Fruit fly (Drosophila melanogaster) whole organism, prepupa: ENCODE results near the gene CG4497.

ENCODE experiments used
- CG10669 ChIP-seq: fragments of 200-800 bp; sonication (Bioruptor generic); optimal IDR thresholded peaks from 3 replicates; lab custom pipeline; 2018; ENCODE audit warnings: missing biosample characterization, mild to moderate bottlenecking, missing genetic modification characterization, moderate library complexity
- CG11762 ChIP-seq: fragments of 200-800 bp; sonication (Bioruptor generic); optimal IDR thresholded peaks from 3 replicates; lab custom pipeline; 2016; ENCODE audit warnings: missing biosample characterization, missing genetic modification characterization; ENCODE audit not compliant: insufficient read depth
- CG15336 ChIP-seq: fragments of 200-800 bp; sonication (Bioruptor generic); IDR thresholded peaks from 2 replicates; pipeline ENCODE4 v1.3.6; 2022; ENCODE audit warnings: missing biosample characterization, missing genetic modification characterization
- CG1621 ChIP-seq: fragments of 200-800 bp; sonication (Bioruptor generic); optimal IDR thresholded peaks from 3 replicates; lab custom pipeline; 2018; ENCODE audit warnings: missing biosample characterization, mild to moderate bottlenecking, missing genetic modification characterization
- CG16779 ChIP-seq: fragments of 200-800 bp; sonication (Bioruptor generic); optimal IDR thresholded peaks from 3 replicates; lab custom pipeline; 2017; ENCODE audit warnings: missing biosample characterization, mild to moderate bottlenecking, missing genetic modification characterization
- CG3032 ChIP-seq: fragments of 200-800 bp; optimal IDR thresholded peaks from 2 replicates; lab custom pipeline; 2019; ENCODE audit warnings: missing biosample characterization, mild to moderate bottlenecking, missing genetic modification characterization, moderate library complexity
- CG31627 ChIP-seq: fragments of 200-800 bp; sonication (Bioruptor generic); optimal IDR thresholded peaks from 3 replicates; lab custom pipeline; 2016; ENCODE audit warnings: missing biosample characterization, missing genetic modification characterization
- CG32006 ChIP-seq: fragments of 200-800 bp; sonication (Bioruptor generic); optimal IDR thresholded peaks from 3 replicates; lab custom pipeline; 2017; ENCODE audit warnings: missing biosample characterization, mild to moderate bottlenecking, missing genetic modification characterization
- CG34406 ChIP-seq: fragments of 200-800 bp; sonication (Bioruptor generic); optimal IDR thresholded peaks from 3 replicates; lab custom pipeline; 2016; ENCODE audit warnings: missing biosample characterization, missing genetic modification characterization
- CG3919 ChIP-seq: fragments of 200-800 bp; sonication (Bioruptor generic); optimal IDR thresholded peaks from 3 replicates; lab custom pipeline; 2016; ENCODE audit warnings: missing biosample characterization, missing genetic modification characterization
- CG4318 ChIP-seq: fragments of 200-800 bp; sonication (Bioruptor generic); optimal IDR thresholded peaks from 3 replicates; lab custom pipeline; 2017; ENCODE audit warnings: missing biosample characterization, mild to moderate bottlenecking, missing genetic modification characterization
- CG6163 ChIP-seq: fragments of 200-800 bp; sonication (Bioruptor generic); IDR thresholded peaks from 3 replicates; pipeline ENCODE4 v1.3.6; 2022; ENCODE audit warnings: missing biosample characterization, missing genetic modification characterization
- CG6276 ChIP-seq: fragments of 200-800 bp; sonication (Bioruptor generic); optimal IDR thresholded peaks from 2 replicates; lab custom pipeline; 2017; ENCODE audit warnings: missing biosample characterization, mild to moderate bottlenecking, missing genetic modification characterization
- CG6792 ChIP-seq: fragments of 200-800 bp; sonication (Bioruptor generic); optimal IDR thresholded peaks from 3 replicates; lab custom pipeline; 2016; ENCODE audit warnings: missing biosample characterization, missing genetic modification characterization
- CG6808 ChIP-seq: fragments of 200-800 bp; sonication (Bioruptor generic); optimal IDR thresholded peaks from 3 replicates; lab custom pipeline; 2017; ENCODE audit warnings: missing biosample characterization, missing genetic modification characterization, mild to moderate bottlenecking, moderate library complexity, missing genetic modification reagents
- CG8119 ChIP-seq: fragments of 200-800 bp; sonication (Bioruptor generic); IDR thresholded peaks from 3 replicates; pipeline ENCODE4 v1.3.6; 2022; ENCODE audit warnings: missing biosample characterization, missing genetic modification characterization
- CG8319 ChIP-seq: fragments of 200-800 bp; sonication (Bioruptor generic); optimal IDR thresholded peaks from 3 replicates; lab custom pipeline; 2016; ENCODE audit warnings: missing biosample characterization, missing genetic modification characterization
- CG9139 ChIP-seq: fragments of 200-800 bp; sonication (Bioruptor generic); optimal IDR thresholded peaks from 3 replicates; lab custom pipeline; 2017; ENCODE audit warnings: missing biosample characterization, mild to moderate bottlenecking, missing genetic modification characterization
- Eip75B ChIP-seq: fragments of 200-800 bp; sonication (Bioruptor generic); optimal IDR thresholded peaks from 3 replicates; lab custom pipeline; 2016; ENCODE audit warnings: missing biosample characterization, missing genetic modification characterization
- Eip78C ChIP-seq: fragments of 200-800 bp; sonication (Bioruptor generic); peaks from one replicate; lab custom pipeline; 2016; ENCODE audit warnings: missing biosample characterization, missing genetic modification characterization
- Eip93F ChIP-seq: fragments of 200-800 bp; sonication (Bioruptor generic); optimal IDR thresholded peaks from 2 replicates; lab custom pipeline; 2016; ENCODE audit warnings: missing biosample characterization, mild to moderate bottlenecking, missing genetic modification characterization
- Ets21C ChIP-seq: fragments of 200-800 bp; sonication (Bioruptor generic); optimal IDR thresholded peaks from 3 replicates; lab custom pipeline; 2016; ENCODE audit warnings: missing biosample characterization, missing genetic modification characterization
- Ets96B ChIP-seq: fragments of 200-800 bp; optimal IDR thresholded peaks from 2 replicates; lab custom pipeline; 2019; ENCODE audit warnings: missing biosample characterization, mild to moderate bottlenecking, missing genetic modification characterization, moderate library complexity
- Gug ChIP-seq: fragments of 200-800 bp; sonication (Bioruptor generic); IDR thresholded peaks from 2 replicates; pipeline ENCODE4 v1.3.6; 2022; ENCODE audit warnings: missing biosample characterization, missing genetic modification characterization
- Hr38 ChIP-seq: sonication (Bioruptor generic); optimal IDR thresholded peaks from 2 replicates; lab custom pipeline; 2016; ENCODE audit warnings: missing biosample characterization, missing genetic modification characterization
- Hr39 ChIP-seq: fragments of 200-800 bp; sonication (Bioruptor generic); optimal IDR thresholded peaks from 2 replicates; lab custom pipeline; 2016; ENCODE audit warnings: missing biosample characterization, missing genetic modification characterization
- Hr4 ChIP-seq: fragments of 200-800 bp; sonication (Bioruptor generic); optimal IDR thresholded peaks from 3 replicates; lab custom pipeline; 2016; ENCODE audit warnings: missing biosample characterization, missing genetic modification characterization
- Met ChIP-seq: fragments of 200-800 bp; sonication (Bioruptor generic); optimal IDR thresholded peaks from 3 replicates; lab custom pipeline; 2016; ENCODE audit warnings: missing biosample characterization, missing genetic modification characterization
- OdsH ChIP-seq: fragments of 200-800 bp; sonication (Bioruptor generic); optimal IDR thresholded peaks from 3 replicates; lab custom pipeline; 2016; ENCODE audit warnings: missing biosample characterization, missing genetic modification characterization
- Smox ChIP-seq: fragments of 200-800 bp; sonication (Bioruptor generic); optimal IDR thresholded peaks from 3 replicates; lab custom pipeline; 2016; ENCODE audit warnings: missing biosample characterization, missing genetic modification characterization
- Sox102F ChIP-seq: fragments of 200-800 bp; sonication (Bioruptor generic); optimal IDR thresholded peaks from 2 replicates; lab custom pipeline; 2016; ENCODE audit warnings: missing biosample characterization, mild to moderate bottlenecking, missing genetic modification characterization
- Sox14 ChIP-seq: fragments of 200-800 bp; sonication (Bioruptor generic); optimal IDR thresholded peaks from 3 replicates; lab custom pipeline; 2016; ENCODE audit warnings: missing biosample characterization, missing genetic modification characterization
- Sox15 ChIP-seq: fragments of 200-800 bp; sonication (Bioruptor generic); optimal IDR thresholded peaks from 3 replicates; lab custom pipeline; 2016; ENCODE audit warnings: missing biosample characterization, missing genetic modification characterization
- achi ChIP-seq: fragments of 200-800 bp; sonication (Bioruptor generic); optimal IDR thresholded peaks from 3 replicates; lab custom pipeline; 2016; ENCODE audit warnings: missing biosample characterization, missing genetic modification characterization
- acj6 ChIP-seq: fragments of 200-800 bp; sonication (Bioruptor generic); optimal IDR thresholded peaks from 3 replicates; lab custom pipeline; 2016; ENCODE audit warnings: missing biosample characterization, missing genetic modification characterization
- cyc ChIP-seq: fragments of 200-800 bp; sonication (Bioruptor generic); optimal IDR thresholded peaks from 3 replicates; lab custom pipeline; 2016; ENCODE audit warnings: missing biosample characterization, missing genetic modification characterization
- dsx ChIP-seq: fragments of 200-800 bp; optimal IDR thresholded peaks from 3 replicates; lab custom pipeline; 2019; ENCODE audit warnings: missing biosample characterization, mild to moderate bottlenecking, missing genetic modification characterization, moderate library complexity; ENCODE audit not compliant: poor library complexity, severe bottlenecking
- eg ChIP-seq: fragments of 200-800 bp; sonication (Bioruptor generic); IDR thresholded peaks from 3 replicates; pipeline ENCODE4 v1.3.6; 2022; ENCODE audit warnings: missing biosample characterization, missing genetic modification characterization
- esn ChIP-seq: fragments of 200-800 bp; sonication (Bioruptor generic); optimal IDR thresholded peaks from 2 replicates; lab custom pipeline; 2016; ENCODE audit warnings: missing biosample characterization, mild to moderate bottlenecking, missing genetic modification characterization, moderate library complexity
- fkh ChIP-seq: fragments of 200-800 bp; sonication (Bioruptor generic); optimal IDR thresholded peaks from 3 replicates; lab custom pipeline; 2017; ENCODE audit warnings: missing biosample characterization, mild to moderate bottlenecking, missing genetic modification characterization, moderate library complexity
- lz ChIP-seq: fragments of 200-800 bp; sonication (Bioruptor generic); optimal IDR thresholded peaks from 3 replicates; lab custom pipeline; 2016; ENCODE audit warnings: missing biosample characterization, missing genetic modification characterization
- net ChIP-seq: fragments of 200-800 bp; sonication (Bioruptor generic); optimal IDR thresholded peaks from 3 replicates; lab custom pipeline; 2016; ENCODE audit warnings: missing biosample characterization, missing genetic modification characterization
- pdm3 ChIP-seq: fragments of 200-800 bp; sonication (Bioruptor generic); optimal IDR thresholded peaks from 3 replicates; lab custom pipeline; 2016; ENCODE audit warnings: missing biosample characterization, missing genetic modification characterization
- salr ChIP-seq, 2 experiments: fragments of 200-800 bp; sonication (Bioruptor generic); optimal IDR thresholded peaks; 3 replicates each; lab custom pipeline; 2016 to 2018; ENCODE audit warnings: missing biosample characterization in 2 of 2, missing genetic modification characterization in 2 of 2, mild to moderate bottlenecking in 1 of 2
- svp ChIP-seq: fragments of 200-800 bp; sonication (Bioruptor generic); peaks from one replicate; lab custom pipeline; 2016; ENCODE audit warnings: missing biosample characterization, missing genetic modification characterization
- topi ChIP-seq: fragments of 200-800 bp; sonication (Bioruptor generic); optimal IDR thresholded peaks from 3 replicates; lab custom pipeline; 2016; ENCODE audit warnings: missing biosample characterization, missing genetic modification characterization
- vri ChIP-seq: fragments of 200-800 bp; sonication (Bioruptor generic); optimal IDR thresholded peaks from 3 replicates; lab custom pipeline; 2016; ENCODE audit warnings: missing biosample characterization, mild to moderate bottlenecking, missing genetic modification characterization

CG4497 gene

dm6 chr2L:7154861-7155594 is 39.4 kb downstream of the CG4497 start:
- TF ChIP-seq eg (GFP tag; lab: Robert Waterston, UW): peak; percentile 53
- no peak for TF ChIP-seq dsx (GFP tag; lab: Kevin White, UChicago)
- TF ChIP-seq CG15336 (GFP tag; lab: Robert Waterston, UW): 0 out of 2 replicates have a peak, but pooled peaks have one; percentile 33
- no peak for TF ChIP-seq Ets21C (GFP tag; lab: Kevin White, UChicago)
- peak; percentile 16 for TF ChIP-seq CG3919 (GFP tag; lab: Kevin White, UChicago)
- TF ChIP-seq CG1621 (tag; lab: Kevin White, UChicago): no peak
- TF ChIP-seq CG31627 (GFP tag; lab: Kevin White, UChicago): peak; percentile 44
- TF ChIP-seq CG10669 (GFP tag; lab: Kevin White, UChicago): peak; percentile 15
- peak; percentile 52 for TF ChIP-seq Eip78C (GFP tag; lab: Kevin White, UChicago)
- peak; percentile 18 for TF ChIP-seq Met (GFP tag; lab: Kevin White, UChicago)
- TF ChIP-seq CG6808: peak; percentile 18
- peak; percentile 76 for TF ChIP-seq svp
- peak; percentile 30 for TF ChIP-seq Hr4
- TF ChIP-seq acj6: peak; percentile 27
- peak; percentile 52 for TF ChIP-seq Hr39 (GFP tag; lab: Kevin White, UChicago)
- peak; percentile 6 for TF ChIP-seq Sox15 (GFP tag; lab: Kevin White, UChicago)
- peak; percentile 20 for TF ChIP-seq pdm3 (GFP tag; lab: Kevin White, UChicago)
- TF ChIP-seq OdsH (GFP tag; lab: Kevin White, UChicago): peak; percentile 21
- TF ChIP-seq salr (GFP tag; optimal IDR thresholded peaks at IDR 0.05; lab: Kevin White, UChicago): no peak
- TF ChIP-seq lz (GFP tag; lab: Kevin White, UChicago): peak; percentile 15
- peak; percentile 14 for TF ChIP-seq net (GFP tag; lab: Kevin White, UChicago)
- peak; percentile 11 for TF ChIP-seq Smox (GFP tag; lab: Kevin White, UChicago)
- peak; percentile 26 for TF ChIP-seq topi (GFP tag; lab: Kevin White, UChicago)
- no peak for TF ChIP-seq CG9139
- TF ChIP-seq Hr38: no peak
- TF ChIP-seq Ets96B (tag; lab: Kevin White, UChicago): peak; percentile 4
- peak; percentile 34 for TF ChIP-seq esn (GFP tag; lab: Kevin White, UChicago)
- TF ChIP-seq CG6276: no peak
- no peak for TF ChIP-seq CG16779 (tag; lab: Kevin White, UChicago)
- TF ChIP-seq Sox102F (GFP tag; lab: Kevin White, UChicago): peak; percentile 3
- TF ChIP-seq Eip75B: no peak
- peak; percentile 60; the same call in 2 of the 3 replicates for TF ChIP-seq CG6163
- peak; percentile 29 for TF ChIP-seq achi
- TF ChIP-seq Sox14 (GFP tag; lab: Kevin White, UChicago): peak; percentile 41
- TF ChIP-seq cyc: peak; percentile 27
- peak; percentile 7 for TF ChIP-seq fkh (GFP tag; lab: Kevin White, UChicago)

dm6 chr2L:7152260-7152659 is 42.1 kb downstream of the CG4497 start:
- TF ChIP-seq Hr4 (no peak), CG8319 (GFP tag; lab: Kevin White, UChicago) (no peak), Eip78C (GFP tag; lab: Kevin White, UChicago) (no peak)

- TF ChIP-seq CG4318 (GFP tag; lab: Kevin White, UChicago) (no peak), eg (GFP tag; lab: Robert Waterston, UW) (no peak), CG11762 (GFP tag; lab: Kevin White, UChicago) (no peak), Ets96B (tag; lab: Kevin White, UChicago) (peak; percentile 57), salr (GFP tag; optimal IDR thresholded peaks at IDR 0.05; lab: Kevin White, UChicago) (no peak), vri (GFP tag; lab: Kevin White, UChicago) (no peak), Hr4 (no peak), Gug (GFP tag; lab: Robert Waterston, UW) (no peak), svp (no peak), CG6792 (no peak), CG3032 (tag; lab: Kevin White, UChicago) (no peak), CG6276 (no peak), CG16779 (tag; lab: Kevin White, UChicago) (no peak), Met (GFP tag; lab: Kevin White, UChicago) (no peak), dsx (GFP tag; lab: Kevin White, UChicago) (peak; percentile 51), achi (peak; percentile 37), CG31627 (GFP tag; lab: Kevin White, UChicago) (no peak), Hr38 (no peak), CG8319 (GFP tag; lab: Kevin White, UChicago) (no peak), CG8119 (GFP tag; lab: Robert Waterston, UW) (peak; percentile 70), Smox (GFP tag; lab: Kevin White, UChicago) (no peak), Eip93F (GFP tag; lab: Kevin White, UChicago) (no peak), CG32006 (peak; percentile 37), CG34406 (peak; percentile 28)
Observed at dm6 chr2L:7150775-7151174, 43.6 kb downstream of the CG4497 start.
